Worm (Caenorhabditis elegans) whole organism, L1 larva: ENCODE measurements around the gene mlc-7.
"Not testable (repeated sequence)": the region's sequence is repeated elsewhere in the genome, so short reads cannot be mapped to it uniquely, and the experiment has no call there.

Experiments
- C04F5.9 ChIP-seq: sonication (generic microtip); optimal IDR thresholded peaks from 2 replicates; lab custom pipeline; 2016; ENCODE audit warnings: missing genetic modification characterization, missing compliant biosample characterization
- alr-1 ChIP-seq: fragments of 200-800 bp; sonication (Bioruptor generic); optimal IDR thresholded peaks from 2 replicates; lab custom pipeline; 2018; ENCODE audit warnings: borderline replicate concordance, mild to moderate bottlenecking, missing genetic modification characterization, missing compliant biosample characterization
- ama-1 ChIP-seq: fragments of 150-350 bp; optimal IDR thresholded peaks from 2 replicates; lab custom pipeline; 2014
- ceh-63 ChIP-seq: fragments of 200-800 bp; sonication (Bioruptor generic); optimal IDR thresholded peaks from 2 replicates; lab custom pipeline; 2018; ENCODE audit warnings: mild to moderate bottlenecking, missing genetic modification characterization, missing compliant biosample characterization
- ceh-82 ChIP-seq, 3 experiments: fragments of 150-350 bp in 1 of 3; sonication (generic microtip) in 2 of 3; optimal IDR thresholded peaks; 2 replicates each; lab custom pipeline; 2014 to 2017; ENCODE audit warnings: missing biosample characterization in 3 of 3, missing genetic modification characterization in 3 of 3
- ceh-88 ChIP-seq: fragments of 200-800 bp; sonication (Bioruptor generic); IDR thresholded peaks from 2 replicates; pipeline ENCODE4 v1.3.6; 2022; ENCODE audit warnings: missing genetic modification characterization, missing compliant biosample characterization
- ceh-90 ChIP-seq: sonication (generic microtip); optimal IDR thresholded peaks from 2 replicates; lab custom pipeline; 2016; ENCODE audit warnings: missing genetic modification characterization, missing compliant biosample characterization
- ces-1 ChIP-seq: fragments of 150-350 bp; optimal IDR thresholded peaks from 2 replicates; lab custom pipeline; 2014; ENCODE audit warnings: missing biosample characterization, missing genetic modification reagents, missing genetic modification characterization
- dpl-1 ChIP-seq, 3 experiments: fragments of 150-350 bp in 2 of 3; sonication (generic microtip) in 1 of 3; optimal IDR thresholded peaks; 2 replicates each; lab custom pipeline; 2014 to 2017; ENCODE audit warnings: missing biosample characterization in 3 of 3, missing genetic modification characterization in 3 of 3, missing genetic modification reagents in 3 of 3
- dsc-1 ChIP-seq: sonication (generic microtip); optimal IDR thresholded peaks from 2 replicates; lab custom pipeline; 2016; ENCODE audit warnings: mild to moderate bottlenecking, missing genetic modification characterization, missing compliant biosample characterization
- efl-1 ChIP-seq, 4 experiments: fragments of 150-350 bp; optimal IDR thresholded peaks in 3 of 4; peaks in 1 of 4; 1 replicate in 1 of 4; 2 replicates in 3 of 4; lab custom pipeline; 2014; ENCODE audit warnings: missing biosample characterization in 2 of 4, missing genetic modification characterization in 2 of 4, missing genetic modification reagents in 2 of 4
- efl-3 ChIP-seq: fragments of 200-800 bp; sonication (Bioruptor generic); optimal IDR thresholded peaks from 2 replicates; lab custom pipeline; 2018; ENCODE audit warnings: mild to moderate bottlenecking, missing genetic modification characterization, missing compliant biosample characterization
- egl-13 ChIP-seq: sonication (generic microtip); optimal IDR thresholded peaks from 2 replicates; lab custom pipeline; 2016; ENCODE audit warnings: missing genotype, missing genetic modification reagents, missing genetic modification characterization, missing compliant biosample characterization
- elt-2 ChIP-seq: sonication (generic microtip); optimal IDR thresholded peaks from 2 replicates; lab custom pipeline; 2016; ENCODE audit warnings: missing genetic modification characterization, mild to moderate bottlenecking, inconsistent platforms, missing compliant biosample characterization, missing genetic modification reagents
- elt-3 ChIP-seq, 6 experiments: fragments of 150-350 bp in 1 of 6; sonication (generic microtip); optimal IDR thresholded peaks; 2 replicates each; lab custom pipeline; 2017 to 2018; ENCODE audit warnings: missing biosample characterization in 6 of 6, missing genetic modification characterization in 6 of 6, inconsistent platforms in 1 of 6
- ets-5 ChIP-seq: fragments of 200-800 bp; sonication (Bioruptor generic); IDR thresholded peaks from 2 replicates; pipeline ENCODE4 v1.3.6; 2022; ENCODE audit warnings: missing genetic modification characterization, missing compliant biosample characterization
- fos-1 ChIP-seq: fragments of 150-350 bp; optimal IDR thresholded peaks from 2 replicates; lab custom pipeline; 2014; ENCODE audit warnings: missing biosample characterization, missing genetic modification characterization
- hlh-17 ChIP-seq: fragments of 200-800 bp; sonication (Bioruptor generic); optimal IDR thresholded peaks from 2 replicates; lab custom pipeline; 2018; ENCODE audit warnings: missing genetic modification characterization, mild to moderate bottlenecking, missing compliant biosample characterization, moderate library complexity, borderline replicate concordance
- hpl-2 ChIP-seq: fragments of 150-350 bp; optimal IDR thresholded peaks from 2 replicates; lab custom pipeline; 2014; ENCODE audit warnings: missing biosample characterization, missing genetic modification reagents, missing genetic modification characterization
- irx-1 ChIP-seq: sonication (generic microtip); optimal IDR thresholded peaks from 2 replicates; lab custom pipeline; 2016; ENCODE audit warnings: missing genetic modification characterization, missing compliant biosample characterization
- isw-1 ChIP-seq: fragments of 200-800 bp; sonication (Bioruptor generic); IDR thresholded peaks from 2 replicates; pipeline ENCODE4 v1.3.6; 2022; ENCODE audit warnings: missing genetic modification characterization, missing compliant biosample characterization
- lin-14 ChIP-seq: fragments of 200-800 bp; sonication (Bioruptor generic); optimal IDR thresholded peaks from 2 replicates; lab custom pipeline; 2018; ENCODE audit warnings: mild to moderate bottlenecking, missing genetic modification characterization, moderate library complexity, missing compliant biosample characterization
- lin-35 ChIP-seq, 2 experiments: fragments of 150-350 bp; optimal IDR thresholded peaks; 2 replicates each; lab custom pipeline; 2014; ENCODE audit warnings: missing biosample characterization in 2 of 2, missing genetic modification characterization in 2 of 2, missing genetic modification reagents in 2 of 2
- lir-3 ChIP-seq: sonication (generic microtip); optimal IDR thresholded peaks from 2 replicates; lab custom pipeline; 2016; ENCODE audit warnings: mild to moderate bottlenecking, missing genetic modification characterization, moderate library complexity, missing compliant biosample characterization; ENCODE audit not compliant: poor library complexity
- lsy-2 ChIP-seq, 2 experiments: fragments of 150-350 bp; optimal IDR thresholded peaks; 2 replicates each; lab custom pipeline; 2014; ENCODE audit warnings: missing biosample characterization in 2 of 2, missing genetic modification characterization in 2 of 2
- mdl-1 ChIP-seq, 2 experiments: fragments of 150-350 bp; optimal IDR thresholded peaks; 2 replicates each; lab custom pipeline; 2014 to 2017; ENCODE audit warnings: missing biosample characterization in 2 of 2, missing genetic modification characterization in 2 of 2, inconsistent platforms in 1 of 2
- mef-2 ChIP-seq: fragments of 150-350 bp; optimal IDR thresholded peaks from 2 replicates; lab custom pipeline; 2014; ENCODE audit warnings: missing biosample characterization, missing genetic modification characterization
- nhr-12 ChIP-seq: sonication (generic microtip); optimal IDR thresholded peaks from 2 replicates; lab custom pipeline; 2017; ENCODE audit warnings: missing biosample characterization, missing genetic modification characterization
- nhr-20 ChIP-seq: sonication (generic microtip); optimal IDR thresholded peaks from 2 replicates; lab custom pipeline; 2016; ENCODE audit warnings: mild to moderate bottlenecking, missing genetic modification characterization, missing compliant biosample characterization
- nhr-237 ChIP-seq: fragments of 150-350 bp; optimal IDR thresholded peaks from 2 replicates; lab custom pipeline; 2014; ENCODE audit warnings: missing biosample characterization, missing genetic modification characterization
- nhr-47 ChIP-seq: sonication (generic microtip); optimal IDR thresholded peaks from 2 replicates; lab custom pipeline; 2016; ENCODE audit warnings: mild to moderate bottlenecking, missing genetic modification characterization, moderate library complexity, missing compliant biosample characterization
- nhr-90 ChIP-seq: sonication (generic microtip); optimal IDR thresholded peaks from 2 replicates; lab custom pipeline; 2016; ENCODE audit warnings: mild to moderate bottlenecking, missing genetic modification characterization, missing compliant biosample characterization; ENCODE audit not compliant: poor library complexity
- pag-3 ChIP-seq: sonication (generic microtip); optimal IDR thresholded peaks from 2 replicates; lab custom pipeline; 2017; ENCODE audit warnings: missing genetic modification characterization, mild to moderate bottlenecking, missing compliant biosample characterization, antibody characterized with exemption, borderline replicate concordance; ENCODE audit not compliant: insufficient read depth
- pqm-1 ChIP-seq: sonication (generic microtip); optimal IDR thresholded peaks from 3 replicates; lab custom pipeline; 2017; ENCODE audit warnings: missing biosample characterization, missing genetic modification characterization
- snu-23 ChIP-seq: sonication (generic microtip); optimal IDR thresholded peaks from 2 replicates; lab custom pipeline; 2016; ENCODE audit warnings: missing genetic modification characterization, missing compliant biosample characterization
- sptf-1 ChIP-seq: fragments of 150-350 bp; optimal IDR thresholded peaks from 2 replicates; lab custom pipeline; 2014; ENCODE audit warnings: missing biosample characterization, missing genetic modification characterization
- sup-37 ChIP-seq: fragments of 200-800 bp; sonication (Bioruptor generic); optimal IDR thresholded peaks from 2 replicates; lab custom pipeline; 2018; ENCODE audit warnings: mild to moderate bottlenecking, missing genetic modification characterization, missing compliant biosample characterization
- tbx-2 ChIP-seq: sonication (generic microtip); optimal IDR thresholded peaks from 2 replicates; lab custom pipeline; 2016; ENCODE audit warnings: missing genetic modification characterization, missing compliant biosample characterization
- tlp-1 ChIP-seq: fragments of 150-350 bp; optimal IDR thresholded peaks from 2 replicates; lab custom pipeline; 2014; ENCODE audit warnings: missing biosample characterization, missing genetic modification characterization
- unc-30 ChIP-seq: sonication (generic microtip); optimal IDR thresholded peaks from 2 replicates; lab custom pipeline; 2017; ENCODE audit warnings: missing biosample characterization, missing genetic modification characterization
- unc-98 ChIP-seq: fragments of 200-800 bp; sonication (Bioruptor generic); IDR thresholded peaks from 2 replicates; pipeline ENCODE4 v1.3.6; 2022; ENCODE audit warnings: missing genetic modification characterization, missing compliant biosample characterization
- vab-15 ChIP-seq: sonication (generic microtip); optimal IDR thresholded peaks from 2 replicates; lab custom pipeline; 2017; ENCODE audit warnings: missing genotype, mild to moderate bottlenecking, missing genetic modification characterization, missing compliant biosample characterization
- xbp-1 ChIP-seq: sonication (generic microtip); optimal IDR thresholded peaks from 2 replicates; lab custom pipeline; 2016; ENCODE audit warnings: missing genetic modification characterization, missing compliant biosample characterization
- zag-1 ChIP-seq: fragments of 150-350 bp; optimal IDR thresholded peaks from 2 replicates; lab custom pipeline; 2014; ENCODE audit warnings: missing biosample characterization, missing genetic modification characterization

Gene mlc-7

DNA sequence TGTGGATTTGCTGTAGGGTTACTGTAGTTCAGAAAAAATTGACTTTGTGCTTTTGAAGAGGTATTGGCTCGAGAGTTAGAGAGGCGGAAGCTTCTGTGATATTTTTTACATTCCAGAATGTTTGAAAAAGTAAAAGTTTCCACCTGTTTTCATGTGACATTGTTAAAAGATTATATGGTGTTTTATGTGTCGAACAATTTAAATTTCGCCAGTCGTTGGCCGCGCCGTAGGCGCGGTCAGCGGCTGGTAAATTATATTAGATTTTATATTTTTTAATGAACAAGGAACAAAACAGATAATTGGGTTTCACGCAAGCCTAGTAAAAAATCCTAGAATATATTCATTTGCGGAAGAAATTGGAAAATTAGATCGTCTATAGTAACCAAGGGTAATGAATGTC is at the start of gene mlc-7:
mlc-7 (plus strand) TSS at position 301 of the 400 bp plus-strand sequence.
- TF ChIP-seq zag-1 (tag; lab: Kevin White, UChicago); ama-1 (lab: Kevin White, UChicago); snu-23 (GFP tag; lab: Kevin White, UChicago): not testable (repeated sequence)

DNA sequence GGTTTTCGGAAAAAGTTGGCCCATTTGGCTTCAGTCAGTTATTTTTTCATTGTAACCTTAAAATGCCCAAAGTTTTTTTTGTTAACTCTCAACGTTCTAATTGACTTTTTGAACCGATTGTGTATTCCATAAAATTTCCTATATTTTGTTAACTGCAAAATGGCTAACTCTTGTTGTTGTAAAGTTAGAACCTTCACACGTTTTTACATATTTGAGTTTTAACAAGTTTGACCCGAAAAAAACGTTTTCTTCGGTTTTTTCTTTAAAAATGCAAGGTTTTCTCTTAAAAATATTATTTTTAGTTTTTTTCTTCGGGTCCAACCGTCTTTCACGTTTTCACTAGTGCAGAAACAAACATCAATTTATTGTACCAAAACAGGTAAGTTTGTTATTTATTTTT is 49.6 kb upstream of the mlc-7 start, which contains the start of gene lit-1:
lit-1 (plus strand) TSS at position 301 of the 400 bp plus-strand sequence.
- TF ChIP-seq lir-3 (tag; lab: Kevin White, UChicago) (no peak), nhr-237 (tag; lab: Kevin White, UChicago) (no peak), xbp-1 (no peak), lin-14 (GFP tag; lab: Kevin White, UChicago) (no peak), sup-37 (GFP tag; lab: Kevin White, UChicago) (no peak), alr-1 (tag; lab: Kevin White, UChicago) (no peak), nhr-47 (tag; lab: Kevin White, UChicago) (no peak), sptf-1 (tag; lab: Kevin White, UChicago) (no peak), hpl-2 (GFP tag; lab: Kevin White, UChicago) (no peak), hlh-17 (GFP tag; lab: Kevin White, UChicago) (no peak), nhr-12 (no peak), ces-1 (GFP tag; lab: Kevin White, UChicago) (no peak), dpl-1 (GFP tag; optimal IDR thresholded peaks at IDR 0.05; lab: Kevin White, UChicago) (no peak)

DNA sequence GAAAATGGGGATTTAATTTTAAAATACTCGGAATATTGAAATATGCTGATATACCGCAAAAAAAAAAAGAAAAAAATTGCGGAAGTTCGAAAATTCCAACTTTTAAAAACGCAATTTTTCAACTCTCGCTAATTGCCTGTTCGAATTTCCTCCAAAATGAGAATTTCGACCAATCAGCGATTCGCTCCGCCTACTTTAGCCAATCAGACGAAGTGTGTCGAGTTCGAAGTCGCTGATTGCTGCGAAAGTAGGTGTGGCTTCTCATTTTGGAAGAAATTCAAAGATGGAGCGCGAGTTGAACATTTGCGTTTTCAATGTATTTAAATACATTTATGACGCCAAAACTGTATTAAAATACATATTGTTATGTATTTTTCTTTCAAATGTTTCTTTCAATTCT is 42.8 kb upstream of the mlc-7 start:
- no peak for TF ChIP-seq efl-1 (optimal IDR thresholded peaks at IDR 0.05; lab: Kevin White, UChicago)
- peak in 1 of 2 experiments; percentile 11 for TF ChIP-seq efl-1 (GFP tag; optimal IDR thresholded peaks at IDR 0.05 in 1 of 2; lab: Kevin White, UChicago)
- no peak for TF ChIP-seq lir-3 (tag; lab: Kevin White, UChicago)

DNA sequence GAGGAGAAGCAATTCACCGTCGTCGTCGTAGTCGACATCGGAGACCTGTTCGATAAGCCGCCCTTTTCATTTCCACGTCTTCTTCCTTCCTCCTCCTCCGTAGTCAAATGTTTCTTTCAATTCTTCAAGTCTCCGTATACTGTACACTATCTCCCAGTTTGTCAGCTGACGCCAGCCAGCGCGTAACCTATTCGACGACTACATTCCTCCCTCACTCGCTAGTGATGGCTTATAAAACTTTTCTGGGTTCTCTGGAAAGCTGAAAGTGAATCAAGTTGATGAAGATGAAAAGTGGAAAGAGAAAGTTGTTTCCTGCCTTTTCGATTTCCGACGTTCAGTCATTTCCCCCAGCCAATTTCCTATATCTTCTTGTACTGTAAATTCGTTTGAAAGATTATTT is 42.1 kb upstream of the mlc-7 start:
- TF ChIP-seq unc-98 (no peak), egl-13 (no peak), pqm-1 (tag; lab: Kevin White, UChicago) (no peak), lsy-2 (tag; optimal IDR thresholded peaks at IDR 0.05; lab: Kevin White, UChicago) (peak in 1 of 2 experiments; percentile 30), tbx-2 (tag; lab: Kevin White, UChicago) (no peak), efl-3 (GFP tag; lab: Kevin White, UChicago) (no peak), fos-1 (tag; lab: Kevin White, UChicago) (no peak), unc-30 (no peak), tlp-1 (tag; lab: Kevin White, UChicago) (no peak), nhr-237 (tag; lab: Kevin White, UChicago) (no peak), vab-15 (tag; lab: Kevin White, UChicago) (no peak), hpl-2 (GFP tag; lab: Kevin White, UChicago) (no peak), ets-5 (GFP tag; lab: Robert Waterston, UW) (no peak), pag-3 (tag; lab: Kevin White, UChicago) (no peak), dsc-1 (tag; lab: Kevin White, UChicago) (no peak), snu-23 (GFP tag; lab: Kevin White, UChicago) (peak; percentile 32), sptf-1 (tag; lab: Kevin White, UChicago) (no peak), ceh-82 (tag; optimal IDR thresholded peaks at IDR 0.05; lab: Kevin White, UChicago) (no peak), irx-1 (tag; lab: Kevin White, UChicago) (no peak), isw-1 (GFP tag; lab: Robert Waterston, UW) (no peak), nhr-12 (no peak), elt-3 (tag; optimal IDR thresholded peaks at IDR 0.05; lab: Kevin White, UChicago) (peak in 1 of 6 experiments; percentile 17), ceh-90 (tag; lab: Kevin White, UChicago) (no peak), nhr-20 (tag; lab: Kevin White, UChicago) (peak; percentile 39), ceh-88 (GFP tag; lab: Robert Waterston, UW) (no peak), C04F5.9 (tag; lab: Kevin White, UChicago) (no peak), lin-35 (GFP tag; optimal IDR thresholded peaks at IDR 0.05; lab: Kevin White, UChicago) (peak in 1 of 2 experiments; percentile 31), efl-1 (optimal IDR thresholded peaks at IDR 0.05; lab: Kevin White, UChicago) (no peak), efl-1 (GFP tag; optimal IDR thresholded peaks at IDR 0.05 in 1 of 2; lab: Kevin White, UChicago) (peak in 1 of 2 experiments; percentile 21), ceh-63 (no peak), mdl-1 (tag; optimal IDR thresholded peaks at IDR 0.05; lab: Kevin White, UChicago) (no peak), mef-2 (no peak), nhr-90 (tag; lab: Kevin White, UChicago) (peak; percentile 4), elt-2 (tag; lab: Kevin White, UChicago) (no peak)
